Worm (Caenorhabditis elegans) whole organism, dauer: Measurements from ENCODE around the gene emb-9.

Experiments
- unc-62 ChIP-seq: sonication (generic microtip); optimal IDR thresholded peaks from 2 replicates; lab custom pipeline; 2017; ENCODE audit warnings: missing biosample characterization, missing genetic modification reagents, missing genetic modification characterization

Gene emb-9

ce11 chrIII:9300670-9301069 is 43.6 kb downstream of the emb-9 start:
- TF ChIP-seq unc-62, result no peak

DNA sequence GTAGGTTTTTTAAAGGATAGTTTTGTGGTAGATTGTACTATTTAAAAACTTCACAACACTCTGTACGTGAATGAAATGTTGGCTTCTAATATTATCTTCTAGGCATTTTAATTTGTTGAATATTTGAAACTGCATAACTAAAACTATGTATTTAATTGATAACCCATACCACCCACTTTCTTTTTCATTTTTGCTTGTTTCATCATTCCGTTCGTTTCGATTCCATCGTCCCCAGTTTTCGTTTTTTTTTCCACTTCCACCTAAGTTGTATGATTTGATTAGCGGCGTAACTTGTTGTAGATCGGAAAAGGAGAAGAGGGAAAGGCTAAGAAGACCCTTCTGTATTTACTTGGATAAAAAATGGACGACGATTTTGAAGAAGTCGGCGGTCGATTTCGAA is 44.3 kb downstream of the emb-9 start, which contains the start of gene K01B6.3:
K01B6.3 (plus strand) TSS at position 301 of the 400 bp plus-strand sequence.
- TF ChIP-seq unc-62, result no peak

ce11 chrIII:9299116-9299515 is 45.1 kb downstream of the emb-9 start:
- no peak for TF ChIP-seq unc-62

DNA sequence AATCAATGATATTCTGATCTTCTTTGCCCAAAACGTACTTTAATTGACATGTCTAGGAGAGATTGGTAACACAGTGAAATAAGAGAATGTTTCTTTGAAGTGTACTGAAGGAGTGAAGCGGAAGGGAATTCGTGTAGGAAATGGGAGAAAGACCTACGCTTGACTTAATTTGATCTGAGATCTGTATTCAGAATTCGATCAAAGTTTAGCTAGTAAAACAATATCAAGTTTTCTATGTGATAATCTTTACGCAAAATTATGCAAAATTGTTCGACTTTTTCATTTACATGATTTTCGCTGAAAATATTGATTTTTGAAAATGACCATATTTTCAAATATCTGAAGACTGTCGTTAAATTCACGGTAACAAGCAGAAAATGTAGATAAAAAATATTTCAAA is 46.9 kb downstream of the emb-9 start, which contains the start of gene K01B6.4:
K01B6.4 (minus strand) TSS at position 101 of the 400 bp plus-strand sequence.
- no peak for TF ChIP-seq unc-62

DNA sequence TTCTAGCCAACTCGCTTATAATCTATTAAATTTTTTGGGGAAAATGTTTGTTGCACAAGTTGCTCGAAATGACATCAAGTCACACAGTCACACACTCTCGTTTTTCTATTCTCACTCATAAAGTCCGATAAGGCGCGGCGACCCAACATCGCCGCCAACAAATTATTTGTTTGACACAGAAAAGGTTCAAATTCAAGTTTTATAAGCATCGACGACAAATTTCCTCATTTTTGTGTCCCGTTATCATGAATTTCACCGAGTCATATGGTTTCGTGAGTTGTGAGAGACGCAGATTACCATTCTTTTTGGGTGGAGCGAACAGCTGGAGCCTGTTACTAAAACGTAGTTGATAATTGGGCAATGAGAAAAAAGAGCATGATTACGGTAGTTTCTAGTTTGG is 54.4 kb downstream of the emb-9 start:
- no peak for TF ChIP-seq unc-62

DNA sequence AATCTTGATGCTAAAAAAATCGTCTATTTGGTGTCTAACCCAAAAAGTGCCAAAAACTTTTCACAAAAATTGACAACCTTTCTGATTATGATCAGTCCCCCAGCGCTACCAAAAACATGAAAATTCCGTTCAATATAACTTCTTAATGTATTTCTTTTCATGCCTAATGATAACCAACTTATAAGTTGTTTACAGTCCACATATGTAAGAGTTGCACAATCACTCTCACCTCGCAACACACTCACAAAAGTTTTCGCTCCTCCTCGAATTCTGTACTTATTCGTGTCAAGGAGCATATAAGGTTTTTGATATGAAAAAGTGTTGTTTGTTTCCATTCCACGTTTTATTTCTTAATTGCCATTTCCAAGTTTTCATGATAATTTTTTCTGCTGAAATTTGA is 55.7 kb downstream of the emb-9 start:
- TF ChIP-seq unc-62, result no peak
